Fruit fly (Drosophila melanogaster) whole organism, embryonic: ENCODE measurements around the gene CG16753.

Experiments used
- Atf3 ChIP-seq: fragments of 200-800 bp; sonication (Bioruptor generic); optimal IDR thresholded peaks from 3 replicates; lab custom pipeline; 2016; ENCODE audit warnings: missing biosample characterization, missing genetic modification characterization
- Blimp-1 ChIP-seq: fragments of 200-800 bp; sonication (Bioruptor generic); optimal IDR thresholded peaks from 3 replicates; lab custom pipeline; 2018; ENCODE audit warnings: missing biosample characterization, missing genetic modification characterization, mild to moderate bottlenecking, moderate library complexity, missing genetic modification reagents
- CG10654 ChIP-seq: fragments of 200-800 bp; sonication (Bioruptor generic); optimal IDR thresholded peaks from 2 replicates; lab custom pipeline; 2016; ENCODE audit warnings: missing biosample characterization, missing genetic modification characterization
- CG10979 ChIP-seq: fragments of 200-800 bp; sonication (Bioruptor generic); optimal IDR thresholded peaks from 2 replicates; lab custom pipeline; 2018; ENCODE audit warnings: missing biosample characterization, mild to moderate bottlenecking, missing genetic modification characterization, moderate library complexity
- CG12104 ChIP-seq: fragments of 200-800 bp; sonication (Bioruptor generic); optimal IDR thresholded peaks from 3 replicates; lab custom pipeline; 2016; ENCODE audit warnings: missing biosample characterization, missing genetic modification characterization
- CG13894 ChIP-seq: fragments of 200-800 bp; sonication (Bioruptor generic); optimal IDR thresholded peaks from 3 replicates; lab custom pipeline; 2018; ENCODE audit warnings: missing biosample characterization, mild to moderate bottlenecking, missing genetic modification characterization, moderate library complexity
- CG14710 ChIP-seq: fragments of 200-800 bp; sonication (Bioruptor generic); optimal IDR thresholded peaks from 3 replicates; lab custom pipeline; 2019; ENCODE audit warnings: missing biosample characterization, mild to moderate bottlenecking, missing genetic modification characterization, moderate library complexity
- CG16813 ChIP-seq: fragments of 200-800 bp; sonication (Bioruptor generic); IDR thresholded peaks from 3 replicates; pipeline ENCODE4 v1.3.6; 2022; ENCODE audit warnings: missing biosample characterization, missing genetic modification characterization; ENCODE audit not compliant: partially characterized antibody
- CG17361 ChIP-seq: fragments of 200-800 bp; sonication (Bioruptor generic); IDR thresholded peaks from 3 replicates; pipeline ENCODE4 v1.3.6; 2022; ENCODE audit warnings: missing biosample characterization, missing genetic modification characterization
- CG17912 ChIP-seq: fragments of 200-800 bp; sonication (Bioruptor generic); optimal IDR thresholded peaks from 2 replicates; lab custom pipeline; 2018; ENCODE audit warnings: missing biosample characterization, mild to moderate bottlenecking, missing genetic modification characterization
- CG2116 ChIP-seq: fragments of 200-800 bp; sonication (Bioruptor generic); optimal IDR thresholded peaks from 3 replicates; lab custom pipeline; 2018; ENCODE audit warnings: missing biosample characterization, mild to moderate bottlenecking, missing genetic modification characterization
- CG2712 ChIP-seq: fragments of 200-800 bp; optimal IDR thresholded peaks from 3 replicates; lab custom pipeline; 2019; ENCODE audit warnings: missing biosample characterization, mild to moderate bottlenecking, missing genetic modification characterization, moderate library complexity
- CG31441 ChIP-seq: fragments of 200-800 bp; sonication (Bioruptor generic); IDR thresholded peaks from 2 replicates; pipeline ENCODE4 v1.3.6; 2022; ENCODE audit warnings: missing biosample characterization, missing genetic modification characterization
- CG32532 ChIP-seq: fragments of 200-800 bp; sonication (Bioruptor generic); IDR thresholded peaks from 2 replicates; pipeline ENCODE4 v1.3.6; 2022; ENCODE audit warnings: missing biosample characterization, missing genetic modification characterization
- CG5180 ChIP-seq: fragments of 200-800 bp; sonication (Bioruptor generic); optimal IDR thresholded peaks from 3 replicates; lab custom pipeline; 2017; ENCODE audit warnings: missing biosample characterization, missing genetic modification characterization, mild to moderate bottlenecking, moderate library complexity, missing genetic modification reagents
- CG6175 ChIP-seq: fragments of 200-800 bp; sonication (Bioruptor generic); IDR thresholded peaks from 3 replicates; pipeline ENCODE4 v1.3.6; 2022; ENCODE audit warnings: missing biosample characterization, missing genetic modification characterization
- CG6765 ChIP-seq: fragments of 200-800 bp; sonication (Bioruptor generic); optimal IDR thresholded peaks from 3 replicates; lab custom pipeline; 2017; ENCODE audit warnings: missing biosample characterization, mild to moderate bottlenecking, missing genetic modification characterization
- CG6791 ChIP-seq: fragments of 200-800 bp; sonication (Bioruptor generic); IDR thresholded peaks from 3 replicates; pipeline ENCODE4 v1.3.6; 2022; ENCODE audit warnings: missing biosample characterization, missing genetic modification characterization; ENCODE audit not compliant: partially characterized antibody
- CG7357 ChIP-seq: fragments of 200-800 bp; sonication (Bioruptor generic); IDR thresholded peaks from 3 replicates; pipeline ENCODE4 v1.3.6; 2022; ENCODE audit warnings: missing biosample characterization, missing genetic modification characterization
- CG7556 ChIP-seq: fragments of 200-800 bp; sonication (Bioruptor generic); optimal IDR thresholded peaks from 2 replicates; lab custom pipeline; 2017; ENCODE audit warnings: missing biosample characterization, mild to moderate bottlenecking, missing genetic modification characterization
- CG8089 ChIP-seq: fragments of 200-800 bp; sonication (Bioruptor generic); optimal IDR thresholded peaks from 3 replicates; lab custom pipeline; 2016; ENCODE audit warnings: missing biosample characterization, missing genetic modification characterization
- CG8359 ChIP-seq: fragments of 200-800 bp; sonication (Bioruptor generic); optimal IDR thresholded peaks from 2 replicates; lab custom pipeline; 2017; ENCODE audit warnings: missing biosample characterization, mild to moderate bottlenecking, missing genetic modification characterization, borderline replicate concordance
- CG8924 ChIP-seq: fragments of 200-800 bp; optimal IDR thresholded peaks from 3 replicates; lab custom pipeline; 2019; ENCODE audit warnings: missing biosample characterization, mild to moderate bottlenecking, missing genetic modification characterization, moderate library complexity
- CG9932 ChIP-seq: fragments of 200-800 bp; sonication (Bioruptor generic); IDR thresholded peaks from 2 replicates; pipeline ENCODE4 v1.3.6; 2022; ENCODE audit warnings: missing biosample characterization, missing genetic modification characterization
- Dbx ChIP-seq: fragments of 200-800 bp; sonication (Bioruptor generic); IDR thresholded peaks from 3 replicates; pipeline ENCODE4 v1.3.6; 2022; ENCODE audit warnings: missing biosample characterization, missing genetic modification characterization
- Drgx ChIP-seq: fragments of 200-800 bp; sonication (Bioruptor generic); IDR thresholded peaks from 2 replicates; pipeline ENCODE4 v1.3.6; 2022; ENCODE audit warnings: missing biosample characterization, missing genetic modification characterization
- Eip74EF ChIP-seq, 2 experiments: fragments of 200-800 bp in 1 of 2; fragments of >200 bp in 1 of 2; sonication (Bioruptor generic) in 1 of 2; optimal IDR thresholded peaks; 2 replicates each; lab custom pipeline; 2017 to 2019; ENCODE audit warnings: missing biosample characterization in 2 of 2, missing genetic modification characterization in 2 of 2, mild to moderate bottlenecking in 1 of 2, moderate library complexity in 1 of 2
- Gsc ChIP-seq: fragments of 200-800 bp; sonication (Bioruptor generic); IDR thresholded peaks from 2 replicates; pipeline ENCODE4 v1.3.6; 2022; ENCODE audit warnings: missing biosample characterization, missing genetic modification characterization
- HmgD ChIP-seq: fragments of 200-800 bp; sonication (Bioruptor generic); optimal IDR thresholded peaks from 3 replicates; lab custom pipeline; 2016; ENCODE audit warnings: missing biosample characterization, missing genetic modification characterization
- Kr ChIP-seq: fragments of 200-800 bp; sonication (Bioruptor generic); optimal IDR thresholded peaks from 2 replicates; lab custom pipeline; 2017; ENCODE audit warnings: missing biosample characterization, mild to moderate bottlenecking, missing genetic modification characterization
- MBD-R2 ChIP-seq: fragments of 200-800 bp; sonication (Bioruptor generic); IDR thresholded peaks from 2 replicates; pipeline ENCODE4 v1.3.6; 2022; ENCODE audit warnings: missing biosample characterization, missing genetic modification characterization
- Mes4 ChIP-seq: fragments of 200-800 bp; sonication (Bioruptor generic); optimal IDR thresholded peaks from 2 replicates; lab custom pipeline; 2016; ENCODE audit warnings: missing biosample characterization, missing genetic modification characterization
- NFAT ChIP-seq: fragments of 200-800 bp; sonication (Bioruptor generic); IDR thresholded peaks from 2 replicates; pipeline ENCODE4 v1.3.6; 2022; ENCODE audit warnings: missing biosample characterization, missing genetic modification characterization
- Neu2 ChIP-seq: fragments of 200-800 bp; sonication (Bioruptor generic); optimal IDR thresholded peaks from 3 replicates; lab custom pipeline; 2016; ENCODE audit warnings: missing biosample characterization, missing genetic modification characterization, borderline replicate concordance
- Oli ChIP-seq: fragments of 200-800 bp; sonication (Bioruptor generic); optimal IDR thresholded peaks from 2 replicates; lab custom pipeline; 2018; ENCODE audit warnings: missing biosample characterization, mild to moderate bottlenecking, missing genetic modification characterization, moderate library complexity
- YL-1 ChIP-seq: fragments of 200-800 bp; sonication (Bioruptor generic); optimal IDR thresholded peaks from 3 replicates; lab custom pipeline; 2017; ENCODE audit warnings: missing biosample characterization, mild to moderate bottlenecking, missing genetic modification characterization
- bbx ChIP-seq: fragments of 200-800 bp; sonication (Bioruptor generic); IDR thresholded peaks from 2 replicates; pipeline ENCODE4 v1.3.6; 2022; ENCODE audit warnings: missing biosample characterization, missing genetic modification characterization; ENCODE audit not compliant: partially characterized antibody
- bowl ChIP-seq: fragments of 200-800 bp; sonication (Bioruptor generic); IDR thresholded peaks from 2 replicates; pipeline ENCODE4 v1.3.6; 2022; ENCODE audit warnings: missing biosample characterization, missing genetic modification characterization
- dmrt99B ChIP-seq: fragments of 200-800 bp; sonication (Bioruptor generic); optimal IDR thresholded peaks from 2 replicates; lab custom pipeline; 2018; ENCODE audit warnings: missing biosample characterization, mild to moderate bottlenecking, missing genetic modification characterization, moderate library complexity
- eyg ChIP-seq: fragments of 200-800 bp; sonication (Bioruptor generic); optimal IDR thresholded peaks from 3 replicates; lab custom pipeline; 2016; ENCODE audit warnings: missing biosample characterization, missing genetic modification characterization
- fd102C ChIP-seq: fragments of 200-800 bp; sonication (Bioruptor generic); optimal IDR thresholded peaks from 2 replicates; lab custom pipeline; 2018; ENCODE audit warnings: missing biosample characterization, mild to moderate bottlenecking, missing genetic modification characterization, moderate library complexity
- fd64A ChIP-seq: fragments of 200-800 bp; sonication (Bioruptor generic); optimal IDR thresholded peaks from 3 replicates; lab custom pipeline; 2018; ENCODE audit warnings: missing biosample characterization, mild to moderate bottlenecking, missing genetic modification characterization
- fd96Cb ChIP-seq: fragments of 200-800 bp; sonication (Bioruptor generic); optimal IDR thresholded peaks from 2 replicates; lab custom pipeline; 2018; ENCODE audit warnings: missing biosample characterization, mild to moderate bottlenecking, missing genetic modification characterization, moderate library complexity
- ken ChIP-seq: fragments of 200-800 bp; sonication (Bioruptor generic); IDR thresholded peaks from 3 replicates; pipeline ENCODE4 v1.3.6; 2022; ENCODE audit warnings: missing biosample characterization, missing genetic modification characterization
- nmo ChIP-seq: fragments of 200-800 bp; sonication (Bioruptor generic); optimal IDR thresholded peaks from 2 replicates; lab custom pipeline; 2018; ENCODE audit warnings: missing biosample characterization, mild to moderate bottlenecking, missing genetic modification characterization, moderate library complexity
- pzg ChIP-seq: fragments of 200-800 bp; sonication (Bioruptor generic); optimal IDR thresholded peaks from 3 replicates; lab custom pipeline; 2018; ENCODE audit warnings: missing biosample characterization, mild to moderate bottlenecking, missing genetic modification characterization, moderate library complexity
- row ChIP-seq: fragments of 200-800 bp; sonication (Bioruptor generic); IDR thresholded peaks from 3 replicates; pipeline ENCODE4 v1.3.6; 2022; ENCODE audit warnings: missing biosample characterization, missing genetic modification characterization
- tgo ChIP-seq: fragments of 200-800 bp; sonication (Bioruptor generic); IDR thresholded peaks from 3 replicates; pipeline ENCODE4 v1.3.6; 2022; ENCODE audit warnings: missing biosample characterization, missing genetic modification characterization
- tin ChIP-seq: fragments of 200-800 bp; sonication (Bioruptor generic); optimal IDR thresholded peaks from 3 replicates; lab custom pipeline; 2016; ENCODE audit warnings: missing biosample characterization, missing genetic modification characterization

The CG16753 gene

DNA sequence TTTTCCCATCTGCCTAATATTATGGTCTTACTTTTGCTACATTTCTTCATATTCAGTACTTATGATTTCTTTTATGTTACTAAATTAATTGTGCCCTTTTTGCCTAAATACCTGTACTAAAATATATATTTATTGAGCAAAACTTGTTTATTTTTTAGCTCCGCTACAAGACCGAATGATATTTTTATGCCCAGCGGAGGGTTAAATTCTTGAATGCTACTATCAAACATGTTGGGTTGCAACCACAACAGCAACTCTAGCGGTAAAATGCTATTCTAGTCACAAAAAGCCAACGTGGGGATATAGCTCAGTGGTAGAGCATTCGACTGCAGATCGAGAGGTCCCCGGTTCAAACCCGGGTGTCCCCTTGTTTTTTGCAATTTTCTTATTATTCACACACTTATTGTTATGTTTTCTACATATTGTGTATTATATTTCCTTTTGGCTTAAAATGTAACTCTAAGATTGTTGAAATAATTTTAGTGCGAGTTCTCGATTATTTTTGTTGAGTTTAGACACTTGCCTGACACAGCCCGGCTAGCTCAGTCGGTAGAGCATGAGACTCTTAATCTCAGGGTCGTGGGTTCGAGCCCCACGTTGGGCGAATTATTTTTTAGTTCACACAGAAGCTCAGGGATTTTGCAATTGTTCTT lies 41.3 kb downstream of the CG16753 start (continued):
- no peak for TF ChIP-seq pzg (GFP tag; lab: Kevin White, UChicago)
- TF ChIP-seq CG8359, result no peak
- peak; percentile 95 for TF ChIP-seq CG6791 (GFP tag; lab: Robert Waterston, UW)
- TF ChIP-seq CG8924 (tag; lab: Kevin White, UChicago), result no peak
- peak; percentile 89 for TF ChIP-seq CG16813 (GFP tag; lab: Robert Waterston, UW)
- TF ChIP-seq nmo (GFP tag; lab: Kevin White, UChicago), result no peak
- 0 out of 2 replicates have a peak, but pooled peaks have one; percentile 5 for TF ChIP-seq Drgx (GFP tag; lab: Robert Waterston, UW)
- peak; percentile 99 for TF ChIP-seq CG5180 (GFP tag; lab: Kevin White, UChicago)
- TF ChIP-seq fd96Cb (tag; lab: Kevin White, UChicago), result no peak
- no peak for TF ChIP-seq bowl (GFP tag; lab: Robert Waterston, UW)
- no peak for TF ChIP-seq fd64A
- TF ChIP-seq Kr, result no peak
- TF ChIP-seq Oli (tag; lab: Kevin White, UChicago), result no peak
- no peak for TF ChIP-seq Eip74EF (GFP tag; optimal IDR thresholded peaks at IDR 0.05; lab: Kevin White, UChicago)
- TF ChIP-seq ken (GFP tag; lab: Robert Waterston, UW), result 0 out of 3 replicates have a peak, but pooled peaks have one; percentile 37
- no peak for TF ChIP-seq CG17912 (GFP tag; lab: Kevin White, UChicago)
- TF ChIP-seq CG31441, result no peak; the same call in 1 of the 2 replicates
- no peak for TF ChIP-seq Neu2 (GFP tag; lab: Kevin White, UChicago)
- no peak for TF ChIP-seq Atf3 (GFP tag; lab: Kevin White, UChicago)
- TF ChIP-seq CG17361, result no peak; the same call in 2 of the 3 replicates
- no peak for TF ChIP-seq CG10654 (GFP tag; lab: Kevin White, UChicago)
- TF ChIP-seq CG2712 (tag; lab: Kevin White, UChicago), result no peak
- TF ChIP-seq NFAT, result peak; percentile 40; the same call in 1 of the 2 replicates
- no peak for TF ChIP-seq MBD-R2 (GFP tag; lab: Robert Waterston, UW)
- no peak for TF ChIP-seq Blimp-1 (GFP tag; lab: Kevin White, UChicago)
- TF ChIP-seq CG12104 (GFP tag; lab: Kevin White, UChicago), result no peak
- no peak for TF ChIP-seq tin (GFP tag; lab: Kevin White, UChicago)
- peak; percentile 24 for TF ChIP-seq CG7556 (GFP tag; lab: Kevin White, UChicago)
- no peak for TF ChIP-seq eyg (GFP tag; lab: Kevin White, UChicago)
- TF ChIP-seq CG9932 (GFP tag; lab: Robert Waterston, UW), result peak; percentile 51
- no peak for TF ChIP-seq YL-1
- TF ChIP-seq dmrt99B (tag; lab: Kevin White, UChicago), result no peak
- peak; percentile 40 for TF ChIP-seq CG13894 (tag; lab: Kevin White, UChicago)
- TF ChIP-seq CG14710 (tag; lab: Kevin White, UChicago), result no peak
- no peak for TF ChIP-seq CG10979
- TF ChIP-seq Dbx (GFP tag; lab: Robert Waterston, UW), result 0 out of 3 replicates have a peak, but pooled peaks have one; percentile 53
- TF ChIP-seq CG7357, result no peak
- no peak for TF ChIP-seq Gsc (GFP tag; lab: Robert Waterston, UW)
- no peak for TF ChIP-seq CG8089 (GFP tag; lab: Kevin White, UChicago)
- TF ChIP-seq tgo (GFP tag; lab: Robert Waterston, UW), result no peak
- TF ChIP-seq fd102C (GFP tag; lab: Kevin White, UChicago), result no peak
- TF ChIP-seq CG6175 (GFP tag; lab: Robert Waterston, UW), result no peak
- no peak for TF ChIP-seq CG2116 (GFP tag; lab: Kevin White, UChicago)
- TF ChIP-seq HmgD (GFP tag; lab: Kevin White, UChicago), result no peak
- no peak for TF ChIP-seq Mes4 (GFP tag; lab: Kevin White, UChicago)
- TF ChIP-seq row (GFP tag; lab: Robert Waterston, UW), result peak; percentile 65; the same call in 2 of the 3 replicates
- no peak for TF ChIP-seq CG6765 (GFP tag; lab: Kevin White, UChicago)
- peak; percentile 43; the same call in 1 of the 2 replicates for TF ChIP-seq CG32532 (GFP tag; lab: Robert Waterston, UW)
- TF ChIP-seq bbx (GFP tag; lab: Robert Waterston, UW), result peak; percentile 91
